Worm (Caenorhabditis elegans) whole organism, early embryonic: ENCODE data around the gene taf-7.1.

Experiments
- B0310.2 ChIP-seq: sonication (generic microtip); optimal IDR thresholded peaks from 2 replicates; lab custom pipeline; 2016; ENCODE audit warnings: mild to moderate bottlenecking, missing genetic modification characterization, missing compliant biosample characterization
- aly-1 ChIP-seq: sonication (generic microtip); optimal IDR thresholded peaks from 2 replicates; lab custom pipeline; 2016; ENCODE audit warnings: missing genetic modification characterization, missing compliant biosample characterization
- ama-1 ChIP-seq: fragments of 150-350 bp; optimal IDR thresholded peaks from 2 replicates; lab custom pipeline; 2014
- flt-1 ChIP-seq: fragments of 200-800 bp; sonication (Bioruptor generic); IDR thresholded peaks from 2 replicates; pipeline ENCODE4 v1.3.6; 2022; ENCODE audit warnings: missing genetic modification characterization, missing compliant biosample characterization
- hmg-4 ChIP-seq: fragments of 200-800 bp; sonication (Bioruptor generic); optimal IDR thresholded peaks from 2 replicates; lab custom pipeline; 2018; ENCODE audit warnings: mild to moderate bottlenecking, missing genetic modification characterization, missing compliant biosample characterization
- hnd-1 ChIP-seq: sonication (generic microtip); optimal IDR thresholded peaks from 2 replicates; lab custom pipeline; 2016; ENCODE audit warnings: missing genetic modification characterization, missing compliant biosample characterization
- pes-1 ChIP-seq: fragments of 200-800 bp; sonication (Bioruptor generic); IDR thresholded peaks from 2 replicates; pipeline ENCODE4 v1.3.6; 2022; ENCODE audit warnings: missing genetic modification reagents, missing genetic modification characterization, missing compliant biosample characterization
- sea-1 ChIP-seq: fragments of 200-800 bp; sonication (Bioruptor generic); conservative IDR thresholded peaks from 2 replicates; pipeline ENCODE4 v1.3.6; 2022; ENCODE audit warnings: missing genetic modification characterization, missing compliant biosample characterization
- tra-4 ChIP-seq: sonication (generic microtip); optimal IDR thresholded peaks from 2 replicates; lab custom pipeline; 2017; ENCODE audit warnings: missing genetic modification characterization, missing compliant biosample characterization

DNA sequence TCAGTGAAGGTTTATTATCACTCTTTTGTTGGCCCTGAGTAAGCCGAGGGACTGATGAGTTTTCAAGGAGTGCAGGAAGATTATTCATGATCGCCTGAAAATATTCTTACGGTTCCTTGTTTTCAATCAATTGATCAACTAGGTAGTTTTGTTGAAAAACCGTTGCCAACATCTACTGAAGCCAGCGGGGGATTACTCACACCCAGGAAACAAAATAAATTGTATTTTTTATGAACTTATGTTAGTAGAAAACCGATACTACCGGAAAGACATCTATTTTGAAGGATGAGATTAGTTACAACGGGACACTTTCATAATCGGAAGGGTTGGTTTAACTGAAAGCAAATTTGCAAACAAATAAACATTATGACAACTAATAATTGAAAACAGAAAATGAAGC, 40.8 kb upstream of the taf-7.1 start, which contains the start of gene Y62H9A.2:
- TF ChIP-seq ama-1 (lab: Kevin White, UChicago): no peak
- no peak for TF ChIP-seq hnd-1 (tag; lab: Kevin White, UChicago)
- TF ChIP-seq flt-1 (GFP tag; lab: Robert Waterston, UW): no peak
- TF ChIP-seq pes-1: no peak
- no peak for TF ChIP-seq B0310.2 (tag; lab: Kevin White, UChicago)
- TF ChIP-seq hmg-4 (GFP tag; lab: Kevin White, UChicago): no peak
- TF ChIP-seq tra-4 (tag; lab: Kevin White, UChicago): no peak
- TF ChIP-seq aly-1 (tag; lab: Kevin White, UChicago): no peak
- TF ChIP-seq sea-1 (GFP tag; lab: Robert Waterston, UW): no peak
